In genomic region chrX:16056404-16056803, ce11 we compare ENCODE assay signal across 5 worm cellular contexts.
TF ChIP-seq lines count a peak whose summit lies in the region.

No protein-coding gene starts in this region.

TF ChIP-seq in whole organism, L1 larva, 84 proteins besides CTCF, POLR2A, EP300 and RAD21 (continues in another document):
- TF ChIP-seq F16B12.6 (tag; optimal IDR thresholded peaks at IDR 0.05; lab: Kevin White, UChicago), result peak; percentile 20
- TF ChIP-seq lin-15B (tag; optimal IDR thresholded peaks at IDR 0.05; lab: Kevin White, UChicago), result peak; percentile 51
- peak; percentile 86 for TF ChIP-seq elt-2 (tag; optimal IDR thresholded peaks at IDR 0.05; lab: Kevin White, UChicago)
- peak; percentile 77 for TF ChIP-seq nhr-12 (tag; optimal IDR thresholded peaks at IDR 0.05; lab: Kevin White, UChicago)
- TF ChIP-seq sptf-1 (tag; optimal IDR thresholded peaks at IDR 0.05; lab: Kevin White, UChicago), result no peak
- peak; percentile 17 for TF ChIP-seq Y116A8C.19 (tag; optimal IDR thresholded peaks at IDR 0.05; lab: Kevin White, UChicago; ENCODE audit: borderline replicate concordance)
- peak; percentile 57 for TF ChIP-seq aha-1 (tag; optimal IDR thresholded peaks at IDR 0.05; lab: Kevin White, UChicago)
- TF ChIP-seq lin-35 (GFP tag; optimal IDR thresholded peaks at IDR 0.05; lab: Kevin White, UChicago), result peak; percentile 63 to 90
- TF ChIP-seq nhr-28 (tag; optimal IDR thresholded peaks at IDR 0.05; lab: Kevin White, UChicago), result peak; percentile 63
- peak; percentile 70 for TF ChIP-seq hlh-4 (tag; optimal IDR thresholded peaks at IDR 0.05; lab: Kevin White, UChicago)
- TF ChIP-seq nhr-85 (tag; lab: Kevin White, UChicago), result peak; percentile 97
- TF ChIP-seq xbp-1 (tag; optimal IDR thresholded peaks at IDR 0.05; lab: Kevin White, UChicago), result peak; percentile 94
- TF ChIP-seq mab-9 (GFP tag; IDR thresholded peaks at IDR 0.05; lab: Robert Waterston, UW), result peak; percentile 97
- peak; percentile 97 for TF ChIP-seq fkh-8 (tag; optimal IDR thresholded peaks at IDR 0.05; lab: Kevin White, UChicago)
- no peak for TF ChIP-seq vab-15 (tag; optimal IDR thresholded peaks at IDR 0.05; lab: Kevin White, UChicago)
- TF ChIP-seq C04F5.9 (tag; optimal IDR thresholded peaks at IDR 0.05; lab: Kevin White, UChicago), result peak; percentile 87
- peak; percentile 95 for TF ChIP-seq grh-1 (GFP tag; IDR thresholded peaks at IDR 0.05; lab: Robert Waterston, UW)

TF ChIP-seq in whole organism, L3 larva, 47 proteins besides CTCF, POLR2A, EP300 and RAD21 (continues in another document):
- TF ChIP-seq ZK546.5 (tag; optimal IDR thresholded peaks at IDR 0.05; lab: Kevin White, UChicago), result peak; percentile 63
- peak; percentile 95 for TF ChIP-seq nhr-25 (tag; optimal IDR thresholded peaks at IDR 0.05; lab: Kevin White, UChicago)
- peak; percentile 97 for TF ChIP-seq nhr-77 (tag; optimal IDR thresholded peaks at IDR 0.05; lab: Kevin White, UChicago)
- peak; percentile 75 for TF ChIP-seq ceh-16 (tag; optimal IDR thresholded peaks at IDR 0.05; lab: Kevin White, UChicago)
- TF ChIP-seq snpc-4 (tag; optimal IDR thresholded peaks at IDR 0.05; lab: Kevin White, UChicago), result peak; percentile 96
- TF ChIP-seq pqm-1 (tag; optimal IDR thresholded peaks at IDR 0.05; lab: Kevin White, UChicago), result peak; percentile 83
- TF ChIP-seq unc-39 (tag; optimal IDR thresholded peaks at IDR 0.05; lab: Kevin White, UChicago), result no peak
- TF ChIP-seq elt-1 (tag; optimal IDR thresholded peaks at IDR 0.05; lab: Kevin White, UChicago), result peak; percentile 14
- TF ChIP-seq lsy-12 (tag; optimal IDR thresholded peaks at IDR 0.05; lab: Kevin White, UChicago), result peak; percentile 92
- peak; percentile 82 for TF ChIP-seq mdl-1 (tag; optimal IDR thresholded peaks at IDR 0.05; lab: Kevin White, UChicago)
- TF ChIP-seq nhr-237 (tag; optimal IDR thresholded peaks at IDR 0.05; lab: Kevin White, UChicago), result peak; percentile 85
- TF ChIP-seq fkh-2 (tag; optimal IDR thresholded peaks at IDR 0.05; lab: Kevin White, UChicago), result peak; percentile 71
- TF ChIP-seq unc-62 (GFP tag; optimal IDR thresholded peaks at IDR 0.05; lab: Kevin White, UChicago), result peak; percentile 87
- peak; percentile 98 for TF ChIP-seq ceh-82 (tag; optimal IDR thresholded peaks at IDR 0.05; lab: Kevin White, UChicago)
- TF ChIP-seq nhr-28 (tag; optimal IDR thresholded peaks at IDR 0.05; lab: Kevin White, UChicago), result peak; percentile 89
- peak; percentile 94 for TF ChIP-seq hmg-11 (tag; optimal IDR thresholded peaks at IDR 0.05; lab: Kevin White, UChicago)
- peak; percentile 94 for TF ChIP-seq egl-27 (tag; optimal IDR thresholded peaks at IDR 0.05; lab: Kevin White, UChicago)
- TF ChIP-seq nfya-1 (tag; optimal IDR thresholded peaks at IDR 0.05; lab: Kevin White, UChicago; ENCODE audit: insufficient read depth), result peak; percentile 95
- TF ChIP-seq ztf-4 (tag; optimal IDR thresholded peaks at IDR 0.05; lab: Kevin White, UChicago), result peak; percentile 88

TF ChIP-seq in whole organism, early embryonic, 17 proteins besides CTCF, POLR2A, EP300 and RAD21:
- TF ChIP-seq F13C5.2 (tag; optimal IDR thresholded peaks at IDR 0.05; lab: Kevin White, UChicago) (peak; percentile 85), hnd-1 (tag; optimal IDR thresholded peaks at IDR 0.05; lab: Kevin White, UChicago) (no peak), sea-1 (GFP tag; conservative IDR thresholded peaks at IDR 0.05; lab: Robert Waterston, UW) (peak; percentile 53; the same call in 1 of the 2 replicates), tbx-11 (GFP tag; IDR thresholded peaks at IDR 0.05; lab: Robert Waterston, UW) (0 out of 2 replicates have a peak, but pooled peaks have one; percentile 14), pes-1 (GFP tag; IDR thresholded peaks at IDR 0.05; lab: Robert Waterston, UW) (peak; percentile 47; the same call in 1 of the 2 replicates), ceh-13 (GFP tag; optimal IDR thresholded peaks at IDR 0.05; lab: Kevin White, UChicago) (no peak), hmg-4 (GFP tag; optimal IDR thresholded peaks at IDR 0.05; lab: Kevin White, UChicago) (peak; percentile 50)

TF ChIP-seq in whole organism, midembryonic, 9 proteins besides CTCF, POLR2A, EP300 and RAD21:
- TF ChIP-seq ztf-23 (GFP tag; IDR thresholded peaks at IDR 0.05; lab: Robert Waterston, UW) (peak; percentile 75), flt-1 (GFP tag; IDR thresholded peaks at IDR 0.05; lab: Robert Waterston, UW) (peak; percentile 40; the same call in 1 of the 2 replicates), tab-1 (GFP tag; IDR thresholded peaks at IDR 0.05; lab: Robert Waterston, UW) (no peak), cog-1 (tag; optimal IDR thresholded peaks at IDR 0.05; lab: Kevin White, UChicago) (peak; percentile 84), klf-2 (GFP tag; conservative IDR thresholded peaks at IDR 0.05; lab: Robert Waterston, UW) (peak; percentile 63), T22C8.4 (GFP tag; IDR thresholded peaks at IDR 0.05; lab: Robert Waterston, UW) (peak; percentile 36; the same call in 1 of the 2 replicates), ref-1 (GFP tag; conservative IDR thresholded peaks at IDR 0.05; lab: Robert Waterston, UW) (0 out of 2 replicates have a peak, but pooled peaks have one; percentile 33), ztf-29 (GFP tag; IDR thresholded peaks at IDR 0.05; lab: Robert Waterston, UW) (no peak), med-1 (GFP tag; optimal IDR thresholded peaks at IDR 0.05; lab: Kevin White, UChicago; ENCODE audit: insufficient read depth) (no peak)

TF ChIP-seq in whole organism, young adult, 124 proteins besides CTCF, POLR2A, EP300 and RAD21 (continues in another document):
- TF ChIP-seq madf-3 (GFP tag; IDR thresholded peaks at IDR 0.05; lab: Robert Waterston, UW), result peak; percentile 74; the same call in 1 of the 2 replicates
- peak; percentile 97 for TF ChIP-seq Y53G8AR.9 (GFP tag; conservative IDR thresholded peaks at IDR 0.05; lab: Robert Waterston, UW)
- TF ChIP-seq C17E4.6 (GFP tag; IDR thresholded peaks at IDR 0.05; lab: Robert Waterston, UW), result peak; percentile 83
- TF ChIP-seq ceh-58 (GFP tag; IDR thresholded peaks at IDR 0.05; lab: Robert Waterston, UW), result 0 out of 2 replicates have a peak, but pooled peaks have one; percentile 39
- TF ChIP-seq tbx-9 (tag; optimal IDR thresholded peaks at IDR 0.05; lab: Kevin White, UChicago; ENCODE audit: borderline replicate concordance), result no peak
- no peak for TF ChIP-seq mes-4 (tag; optimal IDR thresholded peaks at IDR 0.05; lab: Kevin White, UChicago)
- no peak for TF ChIP-seq ceh-91 (GFP tag; IDR thresholded peaks at IDR 0.05; lab: Robert Waterston, UW)
- peak; percentile 97 for TF ChIP-seq hmg-20 (GFP tag; IDR thresholded peaks at IDR 0.05; lab: Robert Waterston, UW)
- no peak for TF ChIP-seq nfya-2 (GFP tag; IDR thresholded peaks at IDR 0.05; lab: Robert Waterston, UW)
- TF ChIP-seq Y67H2A.10 (GFP tag; conservative IDR thresholded peaks at IDR 0.05; lab: Robert Waterston, UW), result peak; percentile 21; the same call in 1 of the 2 replicates
- TF ChIP-seq F33H1.4 (GFP tag; IDR thresholded peaks at IDR 0.05; lab: Robert Waterston, UW), result peak; percentile 36
- peak; percentile 99 for TF ChIP-seq K11D2.4 (GFP tag; IDR thresholded peaks at IDR 0.05; lab: Robert Waterston, UW)
- peak; percentile 81; the same call in 1 of the 2 replicates for TF ChIP-seq bed-2 (GFP tag; IDR thresholded peaks at IDR 0.05; lab: Robert Waterston, UW)
- peak; percentile 93 for TF ChIP-seq ztf-6 (GFP tag; IDR thresholded peaks at IDR 0.05; lab: Robert Waterston, UW)
- no peak for TF ChIP-seq ceh-40 (GFP tag; IDR thresholded peaks at IDR 0.05; lab: Robert Waterston, UW)
- TF ChIP-seq egl-18 (GFP tag; IDR thresholded peaks at IDR 0.05; lab: Robert Waterston, UW), result peak; percentile 95
- peak; percentile 80 for TF ChIP-seq F57A8.1 (GFP tag; optimal IDR thresholded peaks at IDR 0.05; lab: Kevin White, UChicago)
- TF ChIP-seq C06A6.2 (GFP tag; conservative IDR thresholded peaks at IDR 0.05; lab: Robert Waterston, UW), result peak; percentile 96
- TF ChIP-seq zfh-2 (GFP tag; conservative IDR thresholded peaks at IDR 0.05; lab: Robert Waterston, UW), result peak; percentile 90
- TF ChIP-seq hsf-1 (GFP tag; IDR thresholded peaks at IDR 0.05; lab: Robert Waterston, UW), result 0 out of 2 replicates have a peak, but pooled peaks have one; percentile 31
- peak; percentile 78 for TF ChIP-seq mel-28 (tag; optimal IDR thresholded peaks at IDR 0.05; lab: Kevin White, UChicago; ENCODE audit: borderline replicate concordance)
- no peak for TF ChIP-seq akir-1 (GFP tag; optimal IDR thresholded peaks at IDR 0.05; lab: Kevin White, UChicago)
- peak; percentile 99 for TF ChIP-seq Y56A3A.18 (GFP tag; IDR thresholded peaks at IDR 0.05; lab: Robert Waterston, UW)
- TF ChIP-seq ccch-3 (GFP tag; optimal IDR thresholded peaks at IDR 0.05; lab: Kevin White, UChicago), result peak; percentile 84
- TF ChIP-seq unc-62 (GFP tag; optimal IDR thresholded peaks at IDR 0.05; lab: Kevin White, UChicago), result no peak
- TF ChIP-seq somi-1 (GFP tag; optimal IDR thresholded peaks at IDR 0.05; lab: Kevin White, UChicago), result peak; percentile 97
- peak; percentile 94 for TF ChIP-seq ztf-22 (GFP tag; optimal IDR thresholded peaks at IDR 0.05; lab: Kevin White, UChicago)
- TF ChIP-seq Y95B8A.8 (GFP tag; IDR thresholded peaks at IDR 0.05; lab: Robert Waterston, UW), result peak; percentile 40; the same call in 1 of the 2 replicates
- TF ChIP-seq F55B11.4 (tag; optimal IDR thresholded peaks at IDR 0.05; lab: Kevin White, UChicago; ENCODE audit: borderline replicate concordance, insufficient read depth), result no peak
- TF ChIP-seq ztf-26 (tag; optimal IDR thresholded peaks at IDR 0.05; lab: Kevin White, UChicago), result peak; percentile 99
- TF ChIP-seq madf-10 (tag; optimal IDR thresholded peaks at IDR 0.05; lab: Kevin White, UChicago), result peak; percentile 97
- peak; percentile 93 for TF ChIP-seq nhr-90 (tag; optimal IDR thresholded peaks at IDR 0.05; lab: Kevin White, UChicago)
- peak; percentile 12 for TF ChIP-seq die-1 (tag; optimal IDR thresholded peaks at IDR 0.05; lab: Kevin White, UChicago)
- TF ChIP-seq lin-54 (GFP tag; optimal IDR thresholded peaks at IDR 0.05; lab: Kevin White, UChicago), result peak; percentile 93
- no peak for TF ChIP-seq dpl-1 (GFP tag; optimal IDR thresholded peaks at IDR 0.05; lab: Kevin White, UChicago)
- TF ChIP-seq dpff-1 (tag; optimal IDR thresholded peaks at IDR 0.05; lab: Kevin White, UChicago), result peak; percentile 92
- peak; percentile 80; the same call in 1 of the 2 replicates for TF ChIP-seq let-526 (GFP tag; IDR thresholded peaks at IDR 0.05; lab: Robert Waterston, UW)
- no peak for TF ChIP-seq F49E8.2 (tag; optimal IDR thresholded peaks at IDR 0.05; lab: Kevin White, UChicago; ENCODE audit: insufficient read depth)
- TF ChIP-seq fkh-3 (tag; optimal IDR thresholded peaks at IDR 0.05; lab: Kevin White, UChicago), result no peak
- 0 out of 2 replicates have a peak, but pooled peaks have one; percentile 50 for TF ChIP-seq aptf-2 (GFP tag; conservative IDR thresholded peaks at IDR 0.05; lab: Robert Waterston, UW)
- TF ChIP-seq hmg-1.2 (GFP tag; IDR thresholded peaks at IDR 0.05; lab: Robert Waterston, UW), result peak; percentile 84; the same call in 1 of the 2 replicates

Comparison
In these comparisons a context has a peak if more than half of its experiments do, and no peak if none do; other contexts are left out.
1. Of the 8 proteins assayed by ChIP-seq in both whole organism, young adult and whole organism, L1 larva: peak only in whole organism, young adult: ama-1; only in whole organism, L1 larva: dpl-1 and efl-1; in both: lin-35, nhr-90, snpc-4 and unc-130; in neither: 1.